Fruit fly (Drosophila melanogaster): ENCODE measurements around the gene CG16965.

CG16965 gene

dm6 chr2L:11976955-11977354 is 4.4 kb upstream of the CG16965 start:
- TF ChIP-seq CG9705 (GFP tag; optimal IDR thresholded peaks at IDR 0.05) (no peak), Rel (GFP tag; optimal IDR thresholded peaks at IDR 0.05) (no peak), Rel (tag; optimal IDR thresholded peaks at IDR 0.05) (no peak), Hr83 (GFP tag; optimal IDR thresholded peaks at IDR 0.05; ENCODE audit: poor library complexity, severe bottlenecking) (no peak), foxo (GFP tag; optimal IDR thresholded peaks at IDR 0.05) (no peak), pan (optimal IDR thresholded peaks at IDR 0.05) (no peak), sage (GFP tag; optimal IDR thresholded peaks at IDR 0.05) (no peak)

dm6 chr2L:11977721-11978120 is 3.7 kb upstream of the CG16965 start:
- TF ChIP-seq Dfd (GFP tag; optimal IDR thresholded peaks at IDR 0.05) (no peak), Mio (GFP tag; optimal IDR thresholded peaks at IDR 0.05) (no peak), brk (GFP tag; optimal IDR thresholded peaks at IDR 0.05) (no peak), Jra (GFP tag; optimal IDR thresholded peaks at IDR 0.05) (no peak), foxo (GFP tag; optimal IDR thresholded peaks at IDR 0.05) (no peak), sv (GFP tag; optimal IDR thresholded peaks at IDR 0.05) (no peak), CrebA (GFP tag; optimal IDR thresholded peaks at IDR 0.05; ENCODE audit: borderline replicate concordance) (no peak), Myc (optimal IDR thresholded peaks at IDR 0.05) (no peak), Abd-B (GFP tag; optimal IDR thresholded peaks at IDR 0.05) (no peak), pan (optimal IDR thresholded peaks at IDR 0.05) (no peak), GATAd (GFP tag; optimal IDR thresholded peaks at IDR 0.05) (no peak), psq (GFP tag; optimal IDR thresholded peaks at IDR 0.05) (no peak), sage (GFP tag; optimal IDR thresholded peaks at IDR 0.05) (no peak), lola (GFP tag; optimal IDR thresholded peaks at IDR 0.05) (no peak), Hr78 (GFP tag; optimal IDR thresholded peaks at IDR 0.05) (no peak), dl (GFP tag; optimal IDR thresholded peaks at IDR 0.05; ENCODE audit: insufficient read depth in 1 of 2, partially characterized antibody in 2 of 2) (no peak), N (GFP tag; optimal IDR thresholded peaks at IDR 0.05) (no peak), br (GFP tag; optimal IDR thresholded peaks at IDR 0.05) (no peak)

dm6 chr2L:11980075-11980474 is 1.3 kb upstream of the CG16965 start:
- TF ChIP-seq Mio (GFP tag; optimal IDR thresholded peaks at IDR 0.05): no peak
- no peak for TF ChIP-seq GATAd (GFP tag; optimal IDR thresholded peaks at IDR 0.05)
- TF ChIP-seq N (GFP tag; optimal IDR thresholded peaks at IDR 0.05): no peak
- no peak for TF ChIP-seq sv (GFP tag; optimal IDR thresholded peaks at IDR 0.05)
- no peak for TF ChIP-seq Abd-B (GFP tag; optimal IDR thresholded peaks at IDR 0.05)
- TF ChIP-seq dsf (GFP tag; optimal IDR thresholded peaks at IDR 0.05; ENCODE audit: borderline replicate concordance): no peak
- TF ChIP-seq foxo (GFP tag; optimal IDR thresholded peaks at IDR 0.05): no peak
- no peak for TF ChIP-seq dmrt93B (GFP tag; optimal IDR thresholded peaks at IDR 0.05)
- no peak for TF ChIP-seq br (GFP tag; optimal IDR thresholded peaks at IDR 0.05)
- TF ChIP-seq Hr83 (GFP tag; optimal IDR thresholded peaks at IDR 0.05; ENCODE audit: poor library complexity, severe bottlenecking): no peak
- TF ChIP-seq brk (GFP tag; optimal IDR thresholded peaks at IDR 0.05): no peak

dm6 chr2L:11987945-11988344 is 6.6 kb downstream of the CG16965 start, which contains the start of the genes CG6686 and CG34163:
CG6686 (minus strand) TSS chr2L:11988039.
CG34163 (plus strand) TSS chr2L:11988270.
- peak; percentile 59 for TF ChIP-seq ey (GFP tag; optimal IDR thresholded peaks at IDR 0.05)
- peak; percentile 19 for TF ChIP-seq GATAd (GFP tag; optimal IDR thresholded peaks at IDR 0.05)
- no peak for TF ChIP-seq Rel (GFP tag; optimal IDR thresholded peaks at IDR 0.05)
- TF ChIP-seq Rel (tag; optimal IDR thresholded peaks at IDR 0.05): peak; percentile 15
- TF ChIP-seq dmrt93B (GFP tag; optimal IDR thresholded peaks at IDR 0.05): no peak
- no peak for TF ChIP-seq br (GFP tag; optimal IDR thresholded peaks at IDR 0.05)
- peak; percentile 50 for TF ChIP-seq OdsH (GFP tag; optimal IDR thresholded peaks at IDR 0.05)
- TF ChIP-seq Myc (optimal IDR thresholded peaks at IDR 0.05): peak; percentile 77
- no peak for TF ChIP-seq jim (GFP tag; optimal IDR thresholded peaks at IDR 0.05)
- TF ChIP-seq dl (GFP tag; optimal IDR thresholded peaks at IDR 0.05; ENCODE audit: insufficient read depth in 1 of 2, partially characterized antibody in 2 of 2): no peak
- peak; percentile 45 for TF ChIP-seq psq (GFP tag; optimal IDR thresholded peaks at IDR 0.05)
- TF ChIP-seq foxo (GFP tag; optimal IDR thresholded peaks at IDR 0.05): no peak
- no peak for TF ChIP-seq Jra (GFP tag; optimal IDR thresholded peaks at IDR 0.05)
- no peak for TF ChIP-seq usp (GFP tag; optimal IDR thresholded peaks at IDR 0.05)
- peak; percentile 47 for TF ChIP-seq HLH106 (tag; optimal IDR thresholded peaks at IDR 0.05)

dm6 chr2L:11989210-11989609 is 7.8 kb downstream of the CG16965 start:
- no peak for TF ChIP-seq GATAd (GFP tag; optimal IDR thresholded peaks at IDR 0.05)
- TF ChIP-seq Myc (optimal IDR thresholded peaks at IDR 0.05): no peak
- TF ChIP-seq ey (GFP tag; optimal IDR thresholded peaks at IDR 0.05): no peak
- TF ChIP-seq foxo (GFP tag; optimal IDR thresholded peaks at IDR 0.05): no peak
- TF ChIP-seq CG32264 (GFP tag; optimal IDR thresholded peaks at IDR 0.05): no peak
- no peak for TF ChIP-seq Abd-B (GFP tag; optimal IDR thresholded peaks at IDR 0.05)
- no peak for TF ChIP-seq dl (GFP tag; optimal IDR thresholded peaks at IDR 0.05; ENCODE audit: insufficient read depth in 1 of 2, partially characterized antibody in 2 of 2)
- TF ChIP-seq OdsH (GFP tag; optimal IDR thresholded peaks at IDR 0.05): no peak
- TF ChIP-seq CG9705 (GFP tag; optimal IDR thresholded peaks at IDR 0.05): no peak
- no peak for TF ChIP-seq Dif (GFP tag; optimal IDR thresholded peaks at IDR 0.05; ENCODE audit: partially characterized antibody)
- TF ChIP-seq Hnf4 (GFP tag; optimal IDR thresholded peaks at IDR 0.05): no peak
- no peak for TF ChIP-seq N (GFP tag; optimal IDR thresholded peaks at IDR 0.05)
- TF ChIP-seq pan (optimal IDR thresholded peaks at IDR 0.05): no peak
- TF ChIP-seq h (GFP tag; optimal IDR thresholded peaks at IDR 0.05): no peak
- TF ChIP-seq dsf (GFP tag; optimal IDR thresholded peaks at IDR 0.05; ENCODE audit: borderline replicate concordance): no peak
- no peak for TF ChIP-seq sv (GFP tag; optimal IDR thresholded peaks at IDR 0.05)
